Worm (Caenorhabditis elegans) whole organism, L3 larva: ENCODE data around the gene T28D6.3.

ENCODE experiments used
- R02D3.7 ChIP-seq: fragments of 150-350 bp; optimal IDR thresholded peaks from 2 replicates; lab custom pipeline; 2014; ENCODE audit warnings: missing biosample characterization, missing genetic modification characterization
- nhr-12 ChIP-seq: fragments of 150-350 bp; optimal IDR thresholded peaks from 2 replicates; lab custom pipeline; 2014; ENCODE audit warnings: missing biosample characterization, missing genetic modification characterization
- pha-4 ChIP-seq: fragments of 150-350 bp; optimal IDR thresholded peaks from 2 replicates; lab custom pipeline; 2014; ENCODE audit warnings: missing biosample characterization, missing genetic modification reagents, missing genetic modification characterization

- no peak for TF ChIP-seq pha-4
- no peak for TF ChIP-seq R02D3.7 (tag; lab: Kevin White, UChicago)
- TF ChIP-seq nhr-12: no peak
Measured at ce11 chrIII:11391601-11392520, 25.3 kb downstream of the T28D6.3 start.
